Fruit fly (Drosophila melanogaster) whole organism, prepupa: Measurements from ENCODE around the gene CG33985.

Experiments
- Blimp-1 ChIP-seq: fragments of 200-800 bp; sonication (Bioruptor generic); optimal IDR thresholded peaks from 3 replicates; lab custom pipeline; 2017; ENCODE audit warnings: missing biosample characterization, missing genetic modification characterization, mild to moderate bottlenecking, moderate library complexity, missing genetic modification reagents
- CG10631 ChIP-seq: fragments of 200-800 bp; sonication (Bioruptor generic); optimal IDR thresholded peaks from 2 replicates; lab custom pipeline; 2016; ENCODE audit warnings: missing biosample characterization, missing genetic modification characterization
- CG10669 ChIP-seq: fragments of 200-800 bp; sonication (Bioruptor generic); optimal IDR thresholded peaks from 3 replicates; lab custom pipeline; 2018; ENCODE audit warnings: missing biosample characterization, mild to moderate bottlenecking, missing genetic modification characterization, moderate library complexity
- CG11762 ChIP-seq: fragments of 200-800 bp; sonication (Bioruptor generic); optimal IDR thresholded peaks from 3 replicates; lab custom pipeline; 2016; ENCODE audit warnings: missing biosample characterization, missing genetic modification characterization; ENCODE audit not compliant: insufficient read depth
- CG11902 ChIP-seq: fragments of 200-800 bp; sonication (Bioruptor generic); optimal IDR thresholded peaks from 3 replicates; lab custom pipeline; 2016; ENCODE audit warnings: missing biosample characterization, missing genetic modification characterization
- CG15336 ChIP-seq: fragments of 200-800 bp; sonication (Bioruptor generic); IDR thresholded peaks from 2 replicates; pipeline ENCODE4 v1.3.6; 2022; ENCODE audit warnings: missing biosample characterization, missing genetic modification characterization
- CG1621 ChIP-seq: fragments of 200-800 bp; sonication (Bioruptor generic); optimal IDR thresholded peaks from 3 replicates; lab custom pipeline; 2018; ENCODE audit warnings: missing biosample characterization, mild to moderate bottlenecking, missing genetic modification characterization
- CG3032 ChIP-seq: fragments of 200-800 bp; optimal IDR thresholded peaks from 2 replicates; lab custom pipeline; 2019; ENCODE audit warnings: missing biosample characterization, mild to moderate bottlenecking, missing genetic modification characterization, moderate library complexity
- CG31627 ChIP-seq: fragments of 200-800 bp; sonication (Bioruptor generic); optimal IDR thresholded peaks from 3 replicates; lab custom pipeline; 2016; ENCODE audit warnings: missing biosample characterization, missing genetic modification characterization
- CG32006 ChIP-seq: fragments of 200-800 bp; sonication (Bioruptor generic); optimal IDR thresholded peaks from 3 replicates; lab custom pipeline; 2017; ENCODE audit warnings: missing biosample characterization, mild to moderate bottlenecking, missing genetic modification characterization
- CG34406 ChIP-seq: fragments of 200-800 bp; sonication (Bioruptor generic); optimal IDR thresholded peaks from 3 replicates; lab custom pipeline; 2016; ENCODE audit warnings: missing biosample characterization, missing genetic modification characterization
- CG3919 ChIP-seq: fragments of 200-800 bp; sonication (Bioruptor generic); optimal IDR thresholded peaks from 3 replicates; lab custom pipeline; 2016; ENCODE audit warnings: missing biosample characterization, missing genetic modification characterization
- CG4318 ChIP-seq: fragments of 200-800 bp; sonication (Bioruptor generic); optimal IDR thresholded peaks from 3 replicates; lab custom pipeline; 2017; ENCODE audit warnings: missing biosample characterization, mild to moderate bottlenecking, missing genetic modification characterization
- CG6276 ChIP-seq: fragments of 200-800 bp; sonication (Bioruptor generic); optimal IDR thresholded peaks from 2 replicates; lab custom pipeline; 2017; ENCODE audit warnings: missing biosample characterization, mild to moderate bottlenecking, missing genetic modification characterization
- CG6792 ChIP-seq: fragments of 200-800 bp; sonication (Bioruptor generic); optimal IDR thresholded peaks from 3 replicates; lab custom pipeline; 2016; ENCODE audit warnings: missing biosample characterization, missing genetic modification characterization
- CG6854 ChIP-seq: fragments of 200-800 bp; sonication (Bioruptor generic); optimal IDR thresholded peaks from 2 replicates; lab custom pipeline; 2017; ENCODE audit warnings: missing biosample characterization, mild to moderate bottlenecking, missing genetic modification characterization
- CG8119 ChIP-seq: fragments of 200-800 bp; sonication (Bioruptor generic); IDR thresholded peaks from 3 replicates; pipeline ENCODE4 v1.3.6; 2022; ENCODE audit warnings: missing biosample characterization, missing genetic modification characterization
- CG8319 ChIP-seq: fragments of 200-800 bp; sonication (Bioruptor generic); optimal IDR thresholded peaks from 3 replicates; lab custom pipeline; 2016; ENCODE audit warnings: missing biosample characterization, missing genetic modification characterization
- Eip75B ChIP-seq: fragments of 200-800 bp; sonication (Bioruptor generic); optimal IDR thresholded peaks from 3 replicates; lab custom pipeline; 2016; ENCODE audit warnings: missing biosample characterization, missing genetic modification characterization
- Eip78C ChIP-seq: fragments of 200-800 bp; sonication (Bioruptor generic); peaks from one replicate; lab custom pipeline; 2016; ENCODE audit warnings: missing biosample characterization, missing genetic modification characterization
- Eip93F ChIP-seq: fragments of 200-800 bp; sonication (Bioruptor generic); optimal IDR thresholded peaks from 2 replicates; lab custom pipeline; 2016; ENCODE audit warnings: missing biosample characterization, mild to moderate bottlenecking, missing genetic modification characterization
- Ets96B ChIP-seq: fragments of 200-800 bp; optimal IDR thresholded peaks from 2 replicates; lab custom pipeline; 2019; ENCODE audit warnings: missing biosample characterization, mild to moderate bottlenecking, missing genetic modification characterization, moderate library complexity
- Hr4 ChIP-seq: fragments of 200-800 bp; sonication (Bioruptor generic); optimal IDR thresholded peaks from 3 replicates; lab custom pipeline; 2016; ENCODE audit warnings: missing biosample characterization, missing genetic modification characterization
- Met ChIP-seq: fragments of 200-800 bp; sonication (Bioruptor generic); optimal IDR thresholded peaks from 3 replicates; lab custom pipeline; 2016; ENCODE audit warnings: missing biosample characterization, missing genetic modification characterization
- OdsH ChIP-seq: fragments of 200-800 bp; sonication (Bioruptor generic); optimal IDR thresholded peaks from 3 replicates; lab custom pipeline; 2016; ENCODE audit warnings: missing biosample characterization, missing genetic modification characterization
- Sox102F ChIP-seq: fragments of 200-800 bp; sonication (Bioruptor generic); optimal IDR thresholded peaks from 2 replicates; lab custom pipeline; 2016; ENCODE audit warnings: missing biosample characterization, mild to moderate bottlenecking, missing genetic modification characterization
- Sox14 ChIP-seq: fragments of 200-800 bp; sonication (Bioruptor generic); optimal IDR thresholded peaks from 3 replicates; lab custom pipeline; 2016; ENCODE audit warnings: missing biosample characterization, missing genetic modification characterization
- Sox15 ChIP-seq: fragments of 200-800 bp; sonication (Bioruptor generic); optimal IDR thresholded peaks from 3 replicates; lab custom pipeline; 2016; ENCODE audit warnings: missing biosample characterization, missing genetic modification characterization
- acj6 ChIP-seq: fragments of 200-800 bp; sonication (Bioruptor generic); optimal IDR thresholded peaks from 3 replicates; lab custom pipeline; 2016; ENCODE audit warnings: missing biosample characterization, missing genetic modification characterization
- eg ChIP-seq: fragments of 200-800 bp; sonication (Bioruptor generic); IDR thresholded peaks from 3 replicates; pipeline ENCODE4 v1.3.6; 2022; ENCODE audit warnings: missing biosample characterization, missing genetic modification characterization
- esn ChIP-seq: fragments of 200-800 bp; sonication (Bioruptor generic); optimal IDR thresholded peaks from 2 replicates; lab custom pipeline; 2016; ENCODE audit warnings: missing biosample characterization, mild to moderate bottlenecking, missing genetic modification characterization, moderate library complexity
- lz ChIP-seq: fragments of 200-800 bp; sonication (Bioruptor generic); optimal IDR thresholded peaks from 3 replicates; lab custom pipeline; 2016; ENCODE audit warnings: missing biosample characterization, missing genetic modification characterization
- net ChIP-seq: fragments of 200-800 bp; sonication (Bioruptor generic); optimal IDR thresholded peaks from 3 replicates; lab custom pipeline; 2016; ENCODE audit warnings: missing biosample characterization, missing genetic modification characterization
- salr ChIP-seq, 2 experiments: fragments of 200-800 bp; sonication (Bioruptor generic); optimal IDR thresholded peaks; 3 replicates each; lab custom pipeline; 2016 to 2018; ENCODE audit warnings: missing biosample characterization in 2 of 2, missing genetic modification characterization in 2 of 2, mild to moderate bottlenecking in 1 of 2
- ss ChIP-seq, 2 experiments: fragments of 200-800 bp; sonication (Bioruptor generic); optimal IDR thresholded peaks; 2 replicates in 1 of 2; 3 replicates in 1 of 2; lab custom pipeline; 2017 to 2018; ENCODE audit warnings: mild to moderate bottlenecking in 2 of 2, missing biosample characterization in 2 of 2, missing genetic modification characterization in 2 of 2, moderate library complexity in 1 of 2
- svp ChIP-seq: fragments of 200-800 bp; sonication (Bioruptor generic); peaks from one replicate; lab custom pipeline; 2016; ENCODE audit warnings: missing biosample characterization, missing genetic modification characterization
- topi ChIP-seq: fragments of 200-800 bp; sonication (Bioruptor generic); optimal IDR thresholded peaks from 3 replicates; lab custom pipeline; 2016; ENCODE audit warnings: missing biosample characterization, missing genetic modification characterization
- vri ChIP-seq: fragments of 200-800 bp; sonication (Bioruptor generic); optimal IDR thresholded peaks from 3 replicates; lab custom pipeline; 2016; ENCODE audit warnings: missing biosample characterization, mild to moderate bottlenecking, missing genetic modification characterization

CG33985 gene

dm6 chr3L:15544455-15545415 lies 18.1 kb upstream of the CG33985 start (continued):
- TF ChIP-seq net, result no peak
- peak; percentile 44 for TF ChIP-seq CG10631 (GFP tag; lab: Kevin White, UChicago)
- TF ChIP-seq CG11762 (GFP tag; lab: Kevin White, UChicago), result no peak
- peak; percentile 59 for TF ChIP-seq esn (GFP tag; lab: Kevin White, UChicago)
- peak; percentile 39 for TF ChIP-seq CG6854 (GFP tag; lab: Kevin White, UChicago)
- no peak for TF ChIP-seq CG1621 (tag; lab: Kevin White, UChicago)
- no peak for TF ChIP-seq CG11902
- peak in 1 of 2 experiments; percentile 43 for TF ChIP-seq salr (GFP tag; optimal IDR thresholded peaks at IDR 0.05; lab: Kevin White, UChicago)
- peak; percentile 32 for TF ChIP-seq vri (GFP tag; lab: Kevin White, UChicago)
- TF ChIP-seq CG6792, result peak; percentile 22
- TF ChIP-seq CG32006 (GFP tag; lab: Kevin White, UChicago), result peak; percentile 74
- no peak for TF ChIP-seq CG10669 (GFP tag; lab: Kevin White, UChicago)
- TF ChIP-seq ss (GFP tag; optimal IDR thresholded peaks at IDR 0.05; lab: Kevin White, UChicago), result no peak
- TF ChIP-seq Sox15 (GFP tag; lab: Kevin White, UChicago), result no peak
- no peak for TF ChIP-seq CG6276 (GFP tag; lab: Kevin White, UChicago)
- TF ChIP-seq Ets96B, result no peak
- TF ChIP-seq svp (GFP tag; lab: Kevin White, UChicago), result peak; percentile 78
- peak; percentile 53 for TF ChIP-seq lz (GFP tag; lab: Kevin White, UChicago)
- TF ChIP-seq CG8319, result no peak
- peak; percentile 37 for TF ChIP-seq acj6
- TF ChIP-seq Sox102F (GFP tag; lab: Kevin White, UChicago), result peak; percentile 39
- no peak for TF ChIP-seq CG15336 (GFP tag; lab: Robert Waterston, UW)
- TF ChIP-seq Eip75B (GFP tag; lab: Kevin White, UChicago), result peak; percentile 12
- TF ChIP-seq topi (GFP tag; lab: Kevin White, UChicago), result peak; percentile 57
- TF ChIP-seq Met (GFP tag; lab: Kevin White, UChicago), result peak; percentile 65
- no peak for TF ChIP-seq CG3032 (tag; lab: Kevin White, UChicago)
- TF ChIP-seq CG34406, result peak; percentile 19
- TF ChIP-seq OdsH (GFP tag; lab: Kevin White, UChicago), result peak; percentile 33
- TF ChIP-seq Sox14 (GFP tag; lab: Kevin White, UChicago), result peak; percentile 35
- no peak for TF ChIP-seq Eip93F (GFP tag; lab: Kevin White, UChicago)
- TF ChIP-seq eg (GFP tag; lab: Robert Waterston, UW), result no peak
- peak; percentile 47 for TF ChIP-seq CG31627
- TF ChIP-seq, all 60 proteins: peak for 29

- 0 out of 3 replicates have a peak, but pooled peaks have one; percentile 40 for TF ChIP-seq CG8119 (GFP tag; lab: Robert Waterston, UW)
- no peak for TF ChIP-seq CG3919 (GFP tag; lab: Kevin White, UChicago)
- peak; percentile 53 for TF ChIP-seq Eip78C (GFP tag; lab: Kevin White, UChicago)
- TF ChIP-seq Hr4 (GFP tag; lab: Kevin White, UChicago), result no peak
- TF ChIP-seq CG4318, result no peak
- no peak for TF ChIP-seq CG11762 (GFP tag; lab: Kevin White, UChicago)
- peak; percentile 24 for TF ChIP-seq vri (GFP tag; lab: Kevin White, UChicago)
- peak; percentile 27; the same call in 1 of the 2 replicates for TF ChIP-seq CG15336 (GFP tag; lab: Robert Waterston, UW)
These were observed 16.9 kb upstream of the CG33985 start for dm6 chr3L:15543467-15543866.

dm6 chr3L:15543049-15543448 lies 16.4 kb upstream of the CG33985 start:
- TF ChIP-seq CG8119 (GFP tag; lab: Robert Waterston, UW), result no peak
- TF ChIP-seq Blimp-1 (GFP tag; lab: Kevin White, UChicago), result peak; percentile 55
- TF ChIP-seq, all 60 proteins: peak for 1
